Fruit fly (Drosophila melanogaster): Measurements from ENCODE around the gene SdicA.
"Not testable (repeated sequence)": the region's sequence is repeated elsewhere in the genome, so short reads cannot be mapped to it uniquely, and the experiment has no call there.

Gene SdicA

DNA sequence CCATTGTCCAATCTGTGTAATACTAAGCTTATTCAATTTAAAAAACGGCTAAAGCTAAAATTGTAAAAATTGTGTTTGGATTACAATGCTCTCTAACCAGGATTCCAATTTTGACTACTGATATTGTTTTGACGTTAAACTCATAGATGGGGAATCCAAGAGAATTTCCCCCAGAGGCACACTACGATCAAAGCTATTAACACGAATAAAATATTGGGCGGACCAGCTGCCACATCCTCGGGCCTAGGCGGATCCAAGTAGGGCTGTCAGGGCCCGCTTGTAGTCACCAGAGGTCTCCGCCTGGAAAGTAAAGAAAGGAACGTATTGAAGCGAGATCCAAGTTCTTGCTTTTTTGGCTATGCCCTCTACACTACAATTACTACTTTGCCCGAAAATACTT, 7.8 kb upstream of the SdicA start, which contains the start of gene SdicB:
Gene SdicB, minus strand, starts transcription at position 101 of the 400 bp plus-strand sequence.
- TF ChIP-seq CG12391 (tag; optimal IDR thresholded peaks at IDR 0.05); stc (GFP tag; IDR thresholded peaks at IDR 0.05); Usf (GFP tag; optimal IDR thresholded peaks at IDR 0.05): not testable (repeated sequence)

DNA sequence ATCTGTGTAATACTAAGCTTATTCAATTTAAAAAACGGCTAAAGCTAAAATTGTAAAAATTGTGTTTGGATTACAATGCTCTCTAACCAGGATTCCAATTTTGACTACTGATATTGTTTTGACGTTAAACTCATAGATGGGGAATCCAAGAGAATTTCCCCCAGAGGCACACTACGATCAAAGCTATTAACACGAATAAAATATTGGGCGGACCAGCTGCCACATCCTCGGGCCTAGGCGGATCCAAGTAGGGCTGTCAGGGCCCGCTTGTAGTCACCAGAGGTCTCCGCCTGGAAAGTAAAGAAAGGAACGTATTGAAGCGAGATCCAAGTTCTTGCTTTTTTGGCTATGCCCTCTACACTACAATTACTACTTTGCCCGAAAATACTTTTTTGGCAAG, 7.6 kb downstream of the SdicA start, which contains the start of gene Sdic3:
Gene Sdic3, minus strand, starts transcription at position 101 of the 400 bp plus-strand sequence.
- TF ChIP-seq H15 (GFP tag; IDR thresholded peaks at IDR 0.05); Max (GFP tag; optimal IDR thresholded peaks at IDR 0.05); CG9797 (GFP tag; optimal IDR thresholded peaks at IDR 0.05): not testable (repeated sequence)

DNA sequence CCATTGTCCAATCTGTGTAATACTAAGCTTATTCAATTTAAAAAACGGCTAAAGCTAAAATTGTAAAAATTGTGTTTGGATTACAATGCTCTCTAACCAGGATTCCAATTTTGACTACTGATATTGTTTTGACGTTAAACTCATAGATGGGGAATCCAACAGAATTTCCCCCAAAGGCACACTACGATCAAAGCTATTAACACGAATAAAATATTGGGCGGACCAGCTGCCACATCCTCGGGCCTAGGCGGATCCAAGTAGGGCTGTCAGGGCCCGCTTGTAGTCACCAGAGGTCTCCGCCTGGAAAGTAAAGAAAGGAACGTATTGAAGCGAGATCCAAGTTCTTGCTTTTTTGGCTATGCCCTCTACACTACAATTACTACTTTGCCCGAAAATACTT, 15.3 kb downstream of the SdicA start, which contains the start of gene Sdic2:
Gene Sdic2, minus strand, starts transcription at position 101 of the 400 bp plus-strand sequence.
- not testable (repeated sequence) for TF ChIP-seq CG2889 (GFP tag; IDR thresholded peaks at IDR 0.05); az2 (GFP tag; optimal IDR thresholded peaks at IDR 0.05); CkIIα-i1 (GFP tag; IDR thresholded peaks at IDR 0.05)

DNA sequence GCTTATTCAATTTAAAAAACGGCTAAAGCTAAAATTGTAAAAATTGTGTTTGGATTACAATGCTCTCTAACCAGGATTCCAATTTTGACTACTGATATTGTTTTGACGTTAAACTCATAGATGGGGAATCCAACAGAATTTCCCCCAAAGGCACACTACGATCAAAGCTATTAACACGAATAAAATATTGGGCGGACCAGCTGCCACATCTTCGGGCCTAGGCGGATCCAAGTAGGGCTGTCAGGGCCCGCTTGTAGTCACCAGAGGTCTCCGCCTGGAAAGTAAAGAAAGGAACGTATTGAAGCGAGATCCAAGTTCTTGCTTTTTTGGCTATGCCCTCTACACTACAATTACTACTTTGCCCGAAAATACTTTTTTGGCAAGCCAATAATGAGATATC, 23.2 kb downstream of the SdicA start, which contains the start of gene Sdic1:
Gene Sdic1, minus strand, starts transcription at position 101 of the 400 bp plus-strand sequence.
- not testable (repeated sequence) for TF ChIP-seq CG17912 (GFP tag; optimal IDR thresholded peaks at IDR 0.05); Hr39 (optimal IDR thresholded peaks at IDR 0.05); CG34376 (GFP tag; optimal IDR thresholded peaks at IDR 0.05)

DNA sequence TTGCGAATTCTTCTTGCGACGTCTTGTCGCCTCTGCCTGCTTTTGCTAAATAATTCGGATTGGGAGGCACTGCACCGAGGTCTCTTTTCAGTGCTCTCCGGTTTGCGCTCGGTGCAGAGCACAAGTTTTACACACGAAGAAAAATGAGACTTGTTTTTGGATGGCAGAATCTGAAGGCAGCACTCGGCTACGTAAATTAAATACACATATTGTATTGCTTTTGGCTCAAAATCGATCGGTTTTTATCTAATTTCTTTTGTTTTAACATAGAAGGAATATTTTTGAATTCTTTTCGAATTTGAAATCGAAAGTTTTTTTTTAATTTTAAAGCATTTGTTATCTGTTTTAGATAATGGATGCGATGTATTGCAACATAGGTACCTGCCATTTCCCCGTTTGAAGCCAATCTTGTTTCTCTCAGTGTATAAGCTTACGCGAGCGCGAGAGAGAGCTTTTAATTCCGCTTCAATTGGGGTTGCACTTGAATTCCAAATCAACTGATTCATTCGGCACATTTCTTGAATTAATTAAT, 28.2 kb downstream of the SdicA start, which contains the start of gene AnxB10:
Gene AnxB10, minus strand, starts transcription at position 51 of the 532 bp plus-strand sequence.
- TF ChIP-seq Ptx1 (GFP tag; IDR thresholded peaks at IDR 0.05), result peak; percentile 69
- no peak for TF ChIP-seq Hr39 (optimal IDR thresholded peaks at IDR 0.05)
- TF ChIP-seq CG17612 (GFP tag; IDR thresholded peaks at IDR 0.05), result no peak
- peak; percentile 75 for TF ChIP-seq CG6689 (GFP tag; IDR thresholded peaks at IDR 0.05)
- peak; percentile 22 for TF ChIP-seq D19B (GFP tag; optimal IDR thresholded peaks at IDR 0.05)
- TF ChIP-seq lola (GFP tag; optimal IDR thresholded peaks at IDR 0.05), result peak in 1 of 3 experiments; percentile 30
- TF ChIP-seq CG18619 (GFP tag; optimal IDR thresholded peaks at IDR 0.05), result no peak
- TF ChIP-seq slbo (GFP tag; IDR thresholded peaks at IDR 0.05), result peak; percentile 54
- TF ChIP-seq D19A (tag; optimal IDR thresholded peaks at IDR 0.05), result peak; percentile 56
- TF ChIP-seq CG32767 (GFP tag; IDR thresholded peaks at IDR 0.05), result 0 out of 2 replicates have a peak, but pooled peaks have one; percentile 18
- TF ChIP-seq Rfx (GFP tag; IDR thresholded peaks at IDR 0.05), result peak; percentile 56
- peak; percentile 81 for TF ChIP-seq CG17361 (GFP tag; IDR thresholded peaks at IDR 0.05)
- no peak for TF ChIP-seq CG17568 (GFP tag; optimal IDR thresholded peaks at IDR 0.05)
- TF ChIP-seq Usf (GFP tag; optimal IDR thresholded peaks at IDR 0.05), result peak; percentile 2
- TF ChIP-seq CG14965 (GFP tag; optimal IDR thresholded peaks at IDR 0.05; ENCODE audit: borderline replicate concordance), result no peak
- TF ChIP-seq CG4707 (GFP tag; optimal IDR thresholded peaks at IDR 0.05), result no peak
- peak; percentile 49 for TF ChIP-seq CG9437 (GFP tag; optimal IDR thresholded peaks at IDR 0.05)
- TF ChIP-seq sd (tag; optimal IDR thresholded peaks at IDR 0.05), result no peak
- peak; percentile 22 for TF ChIP-seq oc (tag; optimal IDR thresholded peaks at IDR 0.05)
- no peak for TF ChIP-seq hkb (optimal IDR thresholded peaks at IDR 0.05)
- TF ChIP-seq hkb (GFP tag; IDR thresholded peaks at IDR 0.05), result peak; percentile 67
- no peak for TF ChIP-seq ERR (GFP tag; optimal IDR thresholded peaks at IDR 0.05)
- TF ChIP-seq CG12391 (tag; optimal IDR thresholded peaks at IDR 0.05), result peak; percentile 46
- TF ChIP-seq CG5245 (GFP tag; optimal IDR thresholded peaks at IDR 0.05), result peak; percentile 26
- peak; percentile 35 for TF ChIP-seq CG8089 (GFP tag; optimal IDR thresholded peaks at IDR 0.05)
- no peak for TF ChIP-seq gt (GFP tag; IDR thresholded peaks at IDR 0.05)
- TF ChIP-seq HLH3B (GFP tag; IDR thresholded peaks at IDR 0.05), result peak; percentile 56; the same call in 1 of the 2 replicates
- TF ChIP-seq nerfin-1 (tag; optimal IDR thresholded peaks at IDR 0.05), result peak; percentile 41
- peak; percentile 62 for TF ChIP-seq Hsf (GFP tag; optimal IDR thresholded peaks at IDR 0.05)
- TF ChIP-seq Atf6 (GFP tag; IDR thresholded peaks at IDR 0.05), result peak; percentile 36; the same call in 1 of the 2 replicates
- peak; percentile 47; the same call in 1 of the 3 replicates for TF ChIP-seq Mrtf (GFP tag; IDR thresholded peaks at IDR 0.05)
- TF ChIP-seq bab2 (GFP tag; optimal IDR thresholded peaks at IDR 0.05), result peak; percentile 31
- peak; percentile 6 for TF ChIP-seq CG13894 (tag; optimal IDR thresholded peaks at IDR 0.05)

All from whole organism, embryonic.